Fruit fly (Drosophila melanogaster) whole organism, embryonic: ENCODE data around the gene CG33687.

Source experiments
- Bdp1 ChIP-seq: fragments of 200-800 bp; sonication (Bioruptor generic); optimal IDR thresholded peaks from 3 replicates; lab custom pipeline; 2016; ENCODE audit warnings: missing biosample characterization, missing genetic modification characterization
- Bgb ChIP-seq: fragments of 200-800 bp; sonication (Bioruptor generic); IDR thresholded peaks from 2 replicates; pipeline ENCODE4 v1.3.6; 2022; ENCODE audit warnings: missing biosample characterization, missing genetic modification characterization; ENCODE audit not compliant: partially characterized antibody
- CG1024 ChIP-seq: fragments of 200-800 bp; sonication (Bioruptor generic); IDR thresholded peaks from 2 replicates; pipeline ENCODE4 v1.3.6; 2022; ENCODE audit warnings: missing biosample characterization, missing genetic modification characterization
- CG10274 ChIP-seq: fragments of 200-800 bp; sonication (Bioruptor generic); optimal IDR thresholded peaks from 3 replicates; lab custom pipeline; 2017; ENCODE audit warnings: missing biosample characterization, mild to moderate bottlenecking, missing genetic modification characterization
- CG10979 ChIP-seq: fragments of 200-800 bp; sonication (Bioruptor generic); optimal IDR thresholded peaks from 2 replicates; lab custom pipeline; 2018; ENCODE audit warnings: missing biosample characterization, mild to moderate bottlenecking, missing genetic modification characterization, moderate library complexity
- CG11247 ChIP-seq: fragments of 200-800 bp; sonication (Bioruptor generic); IDR thresholded peaks from 2 replicates; pipeline ENCODE4 v1.3.6; 2022; ENCODE audit warnings: missing biosample characterization, missing genetic modification characterization
- CG12236 ChIP-seq: fragments of 200-800 bp; sonication (Bioruptor generic); optimal IDR thresholded peaks from 2 replicates; lab custom pipeline; 2016; ENCODE audit warnings: missing biosample characterization, missing genetic modification characterization
- CG13287 ChIP-seq: fragments of 200-800 bp; sonication (Bioruptor generic); IDR thresholded peaks from 2 replicates; pipeline ENCODE4 v1.3.6; 2022; ENCODE audit warnings: missing biosample characterization, missing genetic modification characterization; ENCODE audit not compliant: partially characterized antibody
- CG13424 ChIP-seq: fragments of 200-800 bp; sonication (Bioruptor generic); optimal IDR thresholded peaks from 2 replicates; lab custom pipeline; 2019; ENCODE audit warnings: missing biosample characterization, mild to moderate bottlenecking, missing genetic modification characterization, moderate library complexity
- CG1529 ChIP-seq: fragments of 200-800 bp; sonication (Bioruptor generic); optimal IDR thresholded peaks from 3 replicates; lab custom pipeline; 2018; ENCODE audit warnings: missing biosample characterization, missing genetic modification characterization
- CG1603 ChIP-seq: fragments of 200-800 bp; sonication (Bioruptor generic); optimal IDR thresholded peaks from 2 replicates; lab custom pipeline; 2019; ENCODE audit warnings: missing biosample characterization, mild to moderate bottlenecking, missing genetic modification characterization, moderate library complexity
- CG17385 ChIP-seq: fragments of 200-800 bp; sonication (Bioruptor generic); optimal IDR thresholded peaks from 3 replicates; lab custom pipeline; 2018; ENCODE audit warnings: missing biosample characterization, mild to moderate bottlenecking, missing genetic modification characterization
- CG2202 ChIP-seq: fragments of 200-800 bp; sonication (Bioruptor generic); optimal IDR thresholded peaks from 2 replicates; lab custom pipeline; 2018; ENCODE audit warnings: missing biosample characterization, mild to moderate bottlenecking, missing genetic modification characterization
- CG2712 ChIP-seq: fragments of 200-800 bp; optimal IDR thresholded peaks from 3 replicates; lab custom pipeline; 2019; ENCODE audit warnings: missing biosample characterization, mild to moderate bottlenecking, missing genetic modification characterization, moderate library complexity
- CG30431 ChIP-seq: fragments of 200-800 bp; sonication (Bioruptor generic); optimal IDR thresholded peaks from 2 replicates; lab custom pipeline; 2017; ENCODE audit warnings: missing biosample characterization, missing genetic modification characterization
- CG4730 ChIP-seq: fragments of 200-800 bp; sonication (Bioruptor generic); IDR thresholded peaks from 2 replicates; pipeline ENCODE4 v1.3.6; 2022; ENCODE audit warnings: missing biosample characterization, missing genetic modification characterization
- CG5953 ChIP-seq: fragments of 200-800 bp; sonication (Bioruptor generic); IDR thresholded peaks from 2 replicates; pipeline ENCODE4 v1.3.6; 2022; ENCODE audit warnings: missing biosample characterization, missing genetic modification characterization
- CG6254 ChIP-seq: fragments of 200-800 bp; sonication (Bioruptor generic); optimal IDR thresholded peaks from 3 replicates; lab custom pipeline; 2017; ENCODE audit warnings: mild to moderate bottlenecking, missing biosample characterization, missing genetic modification reagents, missing genetic modification characterization
- CG6272 ChIP-seq: fragments of 200-800 bp; sonication (Bioruptor generic); IDR thresholded peaks from 2 replicates; pipeline ENCODE4 v1.3.6; 2022; ENCODE audit warnings: missing biosample characterization, missing genetic modification characterization
- CG7271 ChIP-seq: fragments of 200-800 bp; sonication (Bioruptor generic); optimal IDR thresholded peaks from 2 replicates; lab custom pipeline; 2018; ENCODE audit warnings: missing biosample characterization, mild to moderate bottlenecking, missing genetic modification characterization, moderate library complexity
- CG7372 ChIP-seq: fragments of 200-800 bp; sonication (Bioruptor generic); IDR thresholded peaks from 2 replicates; pipeline ENCODE4 v1.3.6; 2022; ENCODE audit warnings: missing biosample characterization, missing genetic modification characterization
- CTCF ChIP-seq: fragments of 200-800 bp; sonication (Bioruptor generic); optimal IDR thresholded peaks from 2 replicates; lab custom pipeline; 2017; ENCODE audit warnings: missing biosample characterization, mild to moderate bottlenecking, missing genetic modification characterization, moderate library complexity
- Chrac-16 ChIP-seq: fragments of 200-800 bp; sonication (Bioruptor generic); optimal IDR thresholded peaks from 3 replicates; lab custom pipeline; 2016; ENCODE audit warnings: missing biosample characterization, missing genetic modification characterization
- Ets65A ChIP-seq: fragments of 200-800 bp; sonication (Bioruptor generic); peaks from one replicate; lab custom pipeline; 2016; ENCODE audit warnings: missing biosample characterization, missing genetic modification characterization
- Gsc ChIP-seq: fragments of 200-800 bp; sonication (Bioruptor generic); IDR thresholded peaks from 2 replicates; pipeline ENCODE4 v1.3.6; 2022; ENCODE audit warnings: missing biosample characterization, missing genetic modification characterization
- Hey ChIP-seq: fragments of 200-800 bp; sonication (Bioruptor generic); optimal IDR thresholded peaks from 3 replicates; lab custom pipeline; 2018; ENCODE audit warnings: missing biosample characterization, mild to moderate bottlenecking, missing genetic modification characterization
- HmgZ ChIP-seq: fragments of 200-800 bp; sonication (Bioruptor generic); optimal IDR thresholded peaks from 2 replicates; lab custom pipeline; 2018; ENCODE audit warnings: missing biosample characterization, mild to moderate bottlenecking, missing genetic modification characterization
- Hmx ChIP-seq: fragments of 200-800 bp; sonication (Bioruptor generic); optimal IDR thresholded peaks from 2 replicates; lab custom pipeline; 2016; ENCODE audit warnings: missing biosample characterization, missing genetic modification characterization
- Meics ChIP-seq: fragments of 200-800 bp; sonication (Bioruptor generic); optimal IDR thresholded peaks from 2 replicates; lab custom pipeline; 2017; ENCODE audit warnings: missing biosample characterization, mild to moderate bottlenecking, missing genetic modification characterization
- Mes4 ChIP-seq: fragments of 200-800 bp; sonication (Bioruptor generic); optimal IDR thresholded peaks from 2 replicates; lab custom pipeline; 2016; ENCODE audit warnings: missing biosample characterization, missing genetic modification characterization
- Sry-β ChIP-seq: fragments of 200-800 bp; sonication (Bioruptor generic); optimal IDR thresholded peaks from 2 replicates; lab custom pipeline; 2018; ENCODE audit warnings: missing biosample characterization, mild to moderate bottlenecking, missing genetic modification characterization, moderate library complexity
- ab ChIP-seq: fragments of 200-800 bp; sonication (Bioruptor generic); optimal IDR thresholded peaks from 2 replicates; lab custom pipeline; 2016; ENCODE audit warnings: missing biosample characterization, missing genetic modification characterization
- amos ChIP-seq: fragments of 200-800 bp; sonication (Bioruptor generic); IDR thresholded peaks from 2 replicates; pipeline ENCODE4 v1.3.6; 2022; ENCODE audit warnings: missing biosample characterization, missing genetic modification characterization; ENCODE audit not compliant: partially characterized antibody
- chm ChIP-seq: fragments of 200-800 bp; sonication (Bioruptor generic); IDR thresholded peaks from 2 replicates; pipeline ENCODE4 v1.3.6; 2022; ENCODE audit warnings: missing biosample characterization, missing genetic modification characterization
- crp ChIP-seq, 2 experiments: fragments of 200-800 bp; sonication (Bioruptor generic); optimal IDR thresholded peaks; 2 replicates in 1 of 2; 3 replicates in 1 of 2; lab custom pipeline; 2017; ENCODE audit warnings: missing biosample characterization in 2 of 2, missing genetic modification characterization in 2 of 2, mild to moderate bottlenecking in 1 of 2, moderate library complexity in 1 of 2
- dan ChIP-seq: fragments of 200-800 bp; sonication (Bioruptor generic); IDR thresholded peaks from 2 replicates; pipeline ENCODE4 v1.3.6; 2022; ENCODE audit warnings: missing biosample characterization, missing genetic modification characterization
- dpn ChIP-seq, 2 experiments: fragments of 200-800 bp; sonication (Bioruptor generic); optimal IDR thresholded peaks; 3 replicates each; lab custom pipeline; 2016; ENCODE audit warnings: missing biosample characterization in 2 of 2, missing genetic modification characterization in 2 of 2
- emc ChIP-seq: fragments of 200-800 bp; sonication (Bioruptor generic); optimal IDR thresholded peaks from 2 replicates; lab custom pipeline; 2016; ENCODE audit warnings: missing biosample characterization, missing genetic modification characterization
- ewg ChIP-seq: fragments of 200-800 bp; sonication (Bioruptor generic); optimal IDR thresholded peaks from 3 replicates; lab custom pipeline; 2017; ENCODE audit warnings: mild to moderate bottlenecking, missing biosample characterization, missing genetic modification reagents, missing genetic modification characterization
- fru ChIP-seq: fragments of >200 bp; optimal IDR thresholded peaks from 2 replicates; lab custom pipeline; 2017
- gro ChIP-seq: fragments of 200-800 bp; sonication (Bioruptor generic); optimal IDR thresholded peaks from 2 replicates; lab custom pipeline; 2016; ENCODE audit warnings: missing biosample characterization, missing genetic modification characterization
- hth ChIP-seq: fragments of >200 bp; optimal IDR thresholded peaks from 2 replicates; lab custom pipeline; 2017; ENCODE audit warnings: inconsistent platforms
- kay ChIP-seq: fragments of 200-800 bp; sonication (Bioruptor generic); optimal IDR thresholded peaks from 2 replicates; lab custom pipeline; 2016; ENCODE audit warnings: missing biosample characterization, missing genetic modification characterization
- nerfin-2 ChIP-seq: fragments of 200-800 bp; sonication (Bioruptor generic); IDR thresholded peaks from 2 replicates; pipeline ENCODE4 v1.3.6; 2022; ENCODE audit warnings: missing biosample characterization, missing genetic modification characterization; ENCODE audit not compliant: partially characterized antibody
- prd ChIP-seq, 3 experiments: fragments of >200 bp in 2 of 3; fragments of 200-800 bp in 1 of 3; sonication (Bioruptor generic) in 1 of 3; optimal IDR thresholded peaks in 2 of 3; IDR thresholded peaks in 1 of 3; 2 replicates in 2 of 3; 3 replicates in 1 of 3; pipeline versions ENCODE4 v1.3.6 to Lab custom; 2017 to 2022; ENCODE audit warnings: missing biosample characterization in 1 of 3, missing genetic modification characterization in 1 of 3
- sens ChIP-seq: fragments of 200-800 bp; sonication (Bioruptor generic); peaks from one replicate; lab custom pipeline; 2016; ENCODE audit warnings: missing biosample characterization, missing genetic modification characterization
- tna ChIP-seq: fragments of 200-800 bp; sonication (Bioruptor generic); IDR thresholded peaks from 2 replicates; pipeline ENCODE4 v1.3.6; 2022; ENCODE audit warnings: missing biosample characterization, missing genetic modification characterization; ENCODE audit not compliant: partially characterized antibody
- trem ChIP-seq: fragments of 200-800 bp; optimal IDR thresholded peaks from 3 replicates; lab custom pipeline; 2019; ENCODE audit warnings: missing biosample characterization, mild to moderate bottlenecking, missing genetic modification characterization, moderate library complexity
- vvl ChIP-seq: fragments of 200-800 bp; sonication (Bioruptor generic); IDR thresholded peaks from 2 replicates; pipeline ENCODE4 v1.3.6; 2022; ENCODE audit warnings: missing biosample characterization, missing genetic modification characterization

The CG33687 gene

dm6 chr3L:16221800-16222199 is 24.1 kb downstream of the CG33687 start:
- no peak for TF ChIP-seq CG1529 (GFP tag; lab: Kevin White, UChicago)
- no peak for TF ChIP-seq dpn (GFP tag; optimal IDR thresholded peaks at IDR 0.05; lab: Kevin White, UChicago)
- no peak for TF ChIP-seq Mes4 (GFP tag; lab: Kevin White, UChicago)
- TF ChIP-seq CG6272: 0 out of 2 replicates have a peak, but pooled peaks have one; percentile 24
- peak; percentile 18; the same call in 1 of the 2 replicates for TF ChIP-seq amos
- no peak for TF ChIP-seq fru (lab: Kevin White, UChicago)
- TF ChIP-seq CG6254 (GFP tag; lab: Kevin White, UChicago): peak; percentile 78
- TF ChIP-seq dan: no peak
- no peak for TF ChIP-seq CG2202
- peak; percentile 64 for TF ChIP-seq Bdp1 (GFP tag; lab: Kevin White, UChicago)
- 0 out of 2 replicates have a peak, but pooled peaks have one; percentile 5 for TF ChIP-seq Gsc (GFP tag; lab: Robert Waterston, UW)
- no peak for TF ChIP-seq trem (tag; lab: Kevin White, UChicago)
- TF ChIP-seq CG2712 (tag; lab: Kevin White, UChicago): no peak
- TF ChIP-seq prd (optimal IDR thresholded peaks at IDR 0.05; lab: Kevin White, UChicago): no peak
- no peak for TF ChIP-seq prd (GFP tag; IDR thresholded peaks at IDR 0.05; lab: Robert Waterston, UW)
- no peak for TF ChIP-seq Hey (tag; lab: Kevin White, UChicago)

- TF ChIP-seq CTCF: no peak
- TF ChIP-seq ab (GFP tag; lab: Kevin White, UChicago): no peak
- TF ChIP-seq Bgb: no peak
- peak; percentile 46 for TF ChIP-seq Ets65A (GFP tag; lab: Kevin White, UChicago)
Measured at dm6 chr3L:16225175-16225574, 27.5 kb downstream of the CG33687 start.

dm6 chr3L:16228659-16229205 is 31.1 kb downstream of the CG33687 start, which contains the start of gene Tmx3:
Gene Tmx3, plus strand, starts transcription at chr3L:16229100.
- no peak for TF ChIP-seq gro (GFP tag; lab: Kevin White, UChicago)
- peak; percentile 88 for TF ChIP-seq CG4730
- TF ChIP-seq crp (GFP tag; optimal IDR thresholded peaks at IDR 0.05; lab: Kevin White, UChicago): peak in 1 of 2 experiments; percentile 61
- peak; percentile 52 for TF ChIP-seq CG7271 (tag; lab: Kevin White, UChicago)
- TF ChIP-seq CG30431 (GFP tag; lab: Kevin White, UChicago): peak; percentile 66
- peak; percentile 17; the same call in 1 of the 2 replicates for TF ChIP-seq CG13287 (GFP tag; lab: Robert Waterston, UW)
- TF ChIP-seq CG7372 (GFP tag; lab: Robert Waterston, UW): peak; percentile 88
- TF ChIP-seq vvl (GFP tag; lab: Robert Waterston, UW): peak; percentile 95
- TF ChIP-seq CG1603: peak; percentile 38
- peak; percentile 86 for TF ChIP-seq Chrac-16
- TF ChIP-seq CG12236 (GFP tag; lab: Kevin White, UChicago): no peak
- no peak for TF ChIP-seq nerfin-2 (GFP tag; lab: Robert Waterston, UW)
- TF ChIP-seq sens (GFP tag; lab: Kevin White, UChicago): peak; percentile 92
- peak; percentile 19 for TF ChIP-seq emc (GFP tag; lab: Kevin White, UChicago)
- TF ChIP-seq CG17385 (GFP tag; lab: Kevin White, UChicago): peak; percentile 82
- TF ChIP-seq Meics (GFP tag; lab: Kevin White, UChicago): peak; percentile 88
- TF ChIP-seq chm (GFP tag; lab: Robert Waterston, UW): no peak
- TF ChIP-seq kay (GFP tag; lab: Kevin White, UChicago): peak; percentile 76
- peak; percentile 79 for TF ChIP-seq CG10979 (tag; lab: Kevin White, UChicago)
- no peak for TF ChIP-seq tna (GFP tag; lab: Robert Waterston, UW)
- TF ChIP-seq ewg (GFP tag; lab: Kevin White, UChicago): peak; percentile 70
- TF ChIP-seq hth: no peak
- no peak for TF ChIP-seq Sry-β (GFP tag; lab: Kevin White, UChicago)
- no peak for TF ChIP-seq Hmx (GFP tag; lab: Kevin White, UChicago)
- peak; percentile 84 for TF ChIP-seq CG5953 (GFP tag; lab: Robert Waterston, UW)
- peak; percentile 95 for TF ChIP-seq CG11247
- TF ChIP-seq HmgZ (tag; lab: Kevin White, UChicago): peak; percentile 78
- TF ChIP-seq CG13424 (tag; lab: Kevin White, UChicago): peak; percentile 92
- TF ChIP-seq CG10274: no peak
- TF ChIP-seq CG1024: peak; percentile 88
